Worm (Caenorhabditis elegans) whole organism, young adult: ENCODE measurements around the gene gck-4.

ENCODE experiments used
- C17E4.6 ChIP-seq: fragments of 200-800 bp; sonication (Bioruptor generic); IDR thresholded peaks from 2 replicates; pipeline ENCODE4 v1.3.6; 2022; ENCODE audit warnings: missing genetic modification reagents, missing genetic modification characterization, missing compliant biosample characterization
- F10E7.11 ChIP-seq: sonication (generic microtip); optimal IDR thresholded peaks from 2 replicates; lab custom pipeline; 2017; ENCODE audit warnings: mild to moderate bottlenecking, missing genetic modification characterization, moderate library complexity, missing compliant biosample characterization
- F23B12.7 ChIP-seq: sonication (generic microtip); optimal IDR thresholded peaks from 2 replicates; lab custom pipeline; 2017; ENCODE audit warnings: missing genetic modification characterization, mild to moderate bottlenecking, missing compliant biosample characterization, antibody characterized with exemption, moderate library complexity; ENCODE audit not compliant: insufficient read depth
- F49E8.2 ChIP-seq: sonication (generic microtip); optimal IDR thresholded peaks from 3 replicates; lab custom pipeline; 2017; ENCODE audit warnings: missing genetic modification characterization, mild to moderate bottlenecking, missing compliant biosample characterization, antibody characterized with exemption, moderate library complexity; ENCODE audit not compliant: insufficient read depth
- F52B5.7 ChIP-seq: sonication (generic microtip); optimal IDR thresholded peaks from 2 replicates; lab custom pipeline; 2016; ENCODE audit warnings: mild to moderate bottlenecking, missing genetic modification characterization, missing compliant biosample characterization
- F55B11.4 ChIP-seq: sonication (generic microtip); optimal IDR thresholded peaks from 2 replicates; lab custom pipeline; 2016; ENCODE audit warnings: missing compliant biosample characterization, missing genetic modification characterization, borderline replicate concordance; ENCODE audit not compliant: insufficient read depth
- F57A8.1 ChIP-seq: fragments of 200-800 bp; sonication (Bioruptor generic); optimal IDR thresholded peaks from 2 replicates; lab custom pipeline; 2018; ENCODE audit warnings: mild to moderate bottlenecking, missing genetic modification characterization, moderate library complexity, missing compliant biosample characterization
- F57C9.4 ChIP-seq: sonication (generic microtip); optimal IDR thresholded peaks from 2 replicates; lab custom pipeline; 2017; ENCODE audit warnings: mild to moderate bottlenecking, missing genetic modification characterization, missing compliant biosample characterization
- K11D2.4 ChIP-seq: fragments of 200-800 bp; sonication (Bioruptor generic); IDR thresholded peaks from 2 replicates; pipeline ENCODE4 v1.3.6; 2022; ENCODE audit warnings: missing genetic modification reagents, missing genetic modification characterization, missing compliant biosample characterization
- Y56A3A.18 ChIP-seq: fragments of 200-800 bp; sonication (Bioruptor generic); IDR thresholded peaks from 2 replicates; pipeline ENCODE4 v1.3.6; 2022; ENCODE audit warnings: missing genetic modification reagents, missing genetic modification characterization, missing compliant biosample characterization
- Y67H2A.10 ChIP-seq: fragments of 200-800 bp; sonication (Bioruptor generic); conservative IDR thresholded peaks from 2 replicates; pipeline ENCODE4 v1.3.6; 2022; ENCODE audit warnings: missing genetic modification reagents, missing genetic modification characterization, missing compliant biosample characterization
- aptf-2 ChIP-seq: fragments of 200-800 bp; sonication (Bioruptor generic); conservative IDR thresholded peaks from 2 replicates; pipeline ENCODE4 v1.3.6; 2022; ENCODE audit warnings: missing genetic modification reagents, missing genetic modification characterization, missing compliant biosample characterization
- atf-7 ChIP-seq: sonication (generic microtip); optimal IDR thresholded peaks from 2 replicates; lab custom pipeline; 2017; ENCODE audit warnings: mild to moderate bottlenecking, missing genetic modification characterization, missing compliant biosample characterization
- athp-1 ChIP-seq: sonication (generic microtip); optimal IDR thresholded peaks from 2 replicates; lab custom pipeline; 2017; ENCODE audit warnings: mild to moderate bottlenecking, missing genetic modification characterization, missing compliant biosample characterization
- attf-3 ChIP-seq: fragments of 200-800 bp; sonication (Bioruptor generic); conservative IDR thresholded peaks from 2 replicates; pipeline ENCODE4 v1.3.6; 2022; ENCODE audit warnings: missing genetic modification reagents, missing genetic modification characterization, missing compliant biosample characterization
- ceh-100 ChIP-seq: fragments of 200-800 bp; sonication (Bioruptor generic); IDR thresholded peaks from 2 replicates; pipeline ENCODE4 v1.3.6; 2022; ENCODE audit warnings: missing genetic modification reagents, missing genetic modification characterization, missing compliant biosample characterization
- ceh-58 ChIP-seq: fragments of 200-800 bp; sonication (Bioruptor generic); IDR thresholded peaks from 2 replicates; pipeline ENCODE4 v1.3.6; 2022; ENCODE audit warnings: missing genetic modification characterization, missing compliant biosample characterization
- chd-7 ChIP-seq: sonication (generic microtip); optimal IDR thresholded peaks from 2 replicates; lab custom pipeline; 2016; ENCODE audit warnings: mild to moderate bottlenecking, missing genetic modification characterization, moderate library complexity, missing compliant biosample characterization
- egl-44 ChIP-seq: fragments of 200-800 bp; sonication (Bioruptor generic); IDR thresholded peaks from 2 replicates; pipeline ENCODE4 v1.3.6; 2022; ENCODE audit warnings: missing genetic modification reagents, missing genetic modification characterization, missing compliant biosample characterization
- gei-17 ChIP-seq: fragments of 200-800 bp; sonication (Bioruptor generic); optimal IDR thresholded peaks from 2 replicates; lab custom pipeline; 2018; ENCODE audit warnings: mild to moderate bottlenecking, missing genetic modification characterization, missing compliant biosample characterization
- him-1 ChIP-seq: sonication (generic microtip); optimal IDR thresholded peaks from 2 replicates; lab custom pipeline; 2016; ENCODE audit warnings: missing genotype, missing genetic modification reagents, missing genetic modification characterization, missing compliant biosample characterization
- hmg-1.2 ChIP-seq: fragments of 200-800 bp; sonication (Bioruptor generic); IDR thresholded peaks from 2 replicates; pipeline ENCODE4 v1.3.6; 2022; ENCODE audit warnings: missing genetic modification reagents, missing genetic modification characterization, missing compliant biosample characterization
- hrde-1 ChIP-seq: sonication (generic microtip); optimal IDR thresholded peaks from 2 replicates; lab custom pipeline; 2016; ENCODE audit warnings: missing genetic modification characterization, mild to moderate bottlenecking, missing compliant biosample characterization, moderate library complexity, missing genotype, missing genetic modification reagents, borderline replicate concordance
- let-526 ChIP-seq: fragments of 200-800 bp; sonication (Bioruptor generic); IDR thresholded peaks from 2 replicates; pipeline ENCODE4 v1.3.6; 2022; ENCODE audit warnings: missing genetic modification reagents, missing genetic modification characterization, missing compliant biosample characterization
- lin-40 ChIP-seq: sonication (generic microtip); optimal IDR thresholded peaks from 2 replicates; lab custom pipeline; 2016; ENCODE audit warnings: missing genetic modification characterization, mild to moderate bottlenecking, missing compliant biosample characterization, missing genotype, missing genetic modification reagents
- lsl-1 ChIP-seq: fragments of 200-800 bp; sonication (Bioruptor generic); optimal IDR thresholded peaks from 2 replicates; lab custom pipeline; 2018; ENCODE audit warnings: mild to moderate bottlenecking, missing genetic modification characterization, moderate library complexity, missing compliant biosample characterization
- madf-10 ChIP-seq: sonication (generic microtip); optimal IDR thresholded peaks from 2 replicates; lab custom pipeline; 2016; ENCODE audit warnings: mild to moderate bottlenecking, missing genetic modification characterization, missing compliant biosample characterization
- madf-6 ChIP-seq: fragments of 200-800 bp; sonication (Bioruptor generic); IDR thresholded peaks from 2 replicates; pipeline ENCODE4 v1.3.6; 2022; ENCODE audit warnings: missing genetic modification reagents, missing genetic modification characterization, missing compliant biosample characterization
- madf-8 ChIP-seq: fragments of 200-800 bp; sonication (Bioruptor generic); conservative IDR thresholded peaks from 2 replicates; pipeline ENCODE4 v1.3.6; 2022; ENCODE audit warnings: missing genetic modification reagents, missing genetic modification characterization, missing compliant biosample characterization
- mes-4 ChIP-seq: sonication (generic microtip); optimal IDR thresholded peaks from 2 replicates; lab custom pipeline; 2016; ENCODE audit warnings: missing genotype, missing genetic modification characterization, missing compliant biosample characterization
- nfya-1 ChIP-seq: sonication (generic microtip); optimal IDR thresholded peaks from 2 replicates; lab custom pipeline; 2017; ENCODE audit warnings: antibody characterized with exemption, missing compliant biosample characterization, missing genetic modification characterization, borderline replicate concordance; ENCODE audit not compliant: insufficient read depth
- nfyb-1 ChIP-seq: fragments of 200-800 bp; sonication (Bioruptor generic); IDR thresholded peaks from 2 replicates; pipeline ENCODE4 v1.3.6; 2022; ENCODE audit warnings: missing genetic modification reagents, missing genetic modification characterization, missing compliant biosample characterization
- nhr-179 ChIP-seq: sonication (generic microtip); optimal IDR thresholded peaks from 2 replicates; lab custom pipeline; 2016; ENCODE audit warnings: mild to moderate bottlenecking, missing genetic modification characterization, missing compliant biosample characterization
- nhr-27 ChIP-seq: fragments of 200-800 bp; sonication (Bioruptor generic); optimal IDR thresholded peaks from 2 replicates; lab custom pipeline; 2018; ENCODE audit warnings: mild to moderate bottlenecking, missing genetic modification characterization, moderate library complexity, missing compliant biosample characterization
- nhr-90 ChIP-seq: sonication (generic microtip); optimal IDR thresholded peaks from 2 replicates; lab custom pipeline; 2016; ENCODE audit warnings: missing genotype, mild to moderate bottlenecking, missing genetic modification characterization, missing compliant biosample characterization
- pbrm-1 ChIP-seq: fragments of 200-800 bp; sonication (Bioruptor generic); IDR thresholded peaks from 2 replicates; pipeline ENCODE4 v1.3.6; 2022; ENCODE audit warnings: missing genetic modification reagents, missing genetic modification characterization, missing compliant biosample characterization
- rpc-1 ChIP-seq, 2 experiments: fragments of 150-350 bp in 1 of 2; sonication (generic microtip) in 1 of 2; optimal IDR thresholded peaks; 2 replicates each; lab custom pipeline; 2014 to 2018; ENCODE audit warnings: missing biosample characterization in 1 of 2, missing genetic modification characterization in 1 of 2, missing genetic modification reagents in 1 of 2, missing genotype in 1 of 2
- snpc-1.1 ChIP-seq: sonication (generic microtip); optimal IDR thresholded peaks from 2 replicates; lab custom pipeline; 2017; ENCODE audit warnings: missing genetic modification characterization, mild to moderate bottlenecking, missing compliant biosample characterization, antibody characterized with exemption, moderate library complexity, missing genotype, missing genetic modification reagents; ENCODE audit not compliant: insufficient read depth
- snpc-1.3 ChIP-seq: sonication (generic microtip); optimal IDR thresholded peaks from 2 replicates; lab custom pipeline; 2017; ENCODE audit warnings: missing genetic modification characterization, mild to moderate bottlenecking, missing compliant biosample characterization, antibody characterized with exemption, moderate library complexity, missing genotype, missing genetic modification reagents; ENCODE audit not compliant: insufficient read depth
- snpc-3.4 ChIP-seq: sonication (generic microtip); optimal IDR thresholded peaks from 2 replicates; lab custom pipeline; 2017; ENCODE audit warnings: missing genetic modification characterization, mild to moderate bottlenecking, missing compliant biosample characterization, antibody characterized with exemption, moderate library complexity, missing genotype, missing genetic modification reagents
- snpc-4 ChIP-seq, 5 experiments: fragments of 150-350 bp in 1 of 5; sonication (generic microtip) in 4 of 5; optimal IDR thresholded peaks; 2 replicates each; lab custom pipeline; 2014 to 2018; ENCODE audit warnings: missing genetic modification characterization in 5 of 5, missing biosample characterization in 3 of 5, antibody characterized with exemption in 2 of 5, mild to moderate bottlenecking in 2 of 5, missing compliant biosample characterization in 2 of 5, missing genotype in 2 of 5, moderate library complexity in 2 of 5, missing genetic modification reagents in 1 of 5
- sptf-2 ChIP-seq: fragments of 200-800 bp; sonication (Bioruptor generic); optimal IDR thresholded peaks from 2 replicates; lab custom pipeline; 2018; ENCODE audit warnings: mild to moderate bottlenecking, missing genetic modification characterization, missing compliant biosample characterization
- tlf-1 ChIP-seq: fragments of 200-800 bp; sonication (Bioruptor generic); optimal IDR thresholded peaks from 2 replicates; lab custom pipeline; 2018; ENCODE audit warnings: mild to moderate bottlenecking, missing genetic modification characterization, missing compliant biosample characterization
- ztf-28 ChIP-seq: fragments of 200-800 bp; sonication (Bioruptor generic); IDR thresholded peaks from 2 replicates; pipeline ENCODE4 v1.3.6; 2022; ENCODE audit warnings: missing genetic modification reagents, missing genetic modification characterization, missing compliant biosample characterization
- ztf-3 ChIP-seq: fragments of 200-800 bp; sonication (Bioruptor generic); optimal IDR thresholded peaks from 2 replicates; lab custom pipeline; 2018; ENCODE audit warnings: mild to moderate bottlenecking, missing genetic modification characterization, missing compliant biosample characterization
- ztf-6 ChIP-seq: fragments of 200-800 bp; sonication (Bioruptor generic); IDR thresholded peaks from 2 replicates; pipeline ENCODE4 v1.3.6; 2022; ENCODE audit warnings: missing genetic modification reagents, missing genetic modification characterization, missing compliant biosample characterization

gck-4 gene

ce11 chrX:13653573-13653972 lies 23.4 kb upstream of the gck-4 start (continued):
- no peak for TF ChIP-seq C17E4.6 (GFP tag; lab: Robert Waterston, UW)
- TF ChIP-seq ceh-100 (GFP tag; lab: Robert Waterston, UW), result no peak
- peak; percentile 64 for TF ChIP-seq hmg-1.2 (GFP tag; lab: Robert Waterston, UW)
- no peak for TF ChIP-seq F57A8.1 (GFP tag; lab: Kevin White, UChicago)
- no peak for TF ChIP-seq Y56A3A.18 (GFP tag; lab: Robert Waterston, UW)
- peak; percentile 14 for TF ChIP-seq F10E7.11
- TF ChIP-seq mes-4 (tag; lab: Kevin White, UChicago), result peak; percentile 11
- TF ChIP-seq snpc-4 (GFP tag; optimal IDR thresholded peaks at IDR 0.05; lab: Kevin White, UChicago), result peak; percentile 64
- peak in 3 of 4 experiments; percentile 16 to 74 (median 68) for TF ChIP-seq snpc-4 (tag; optimal IDR thresholded peaks at IDR 0.05; lab: Kevin White, UChicago)
- TF ChIP-seq nhr-90 (tag; lab: Kevin White, UChicago), result peak; percentile 85
- TF ChIP-seq F52B5.7 (tag; lab: Kevin White, UChicago), result peak; percentile 41
- TF ChIP-seq gei-17 (GFP tag; lab: Kevin White, UChicago), result no peak
- no peak for TF ChIP-seq nhr-27 (tag; lab: Kevin White, UChicago)
- no peak for TF ChIP-seq ztf-28 (GFP tag; lab: Robert Waterston, UW)
- peak; percentile 20 for TF ChIP-seq madf-10 (tag; lab: Kevin White, UChicago)
- TF ChIP-seq ztf-3, result no peak
- peak; percentile 58 for TF ChIP-seq hrde-1 (tag; lab: Kevin White, UChicago)
- no peak for TF ChIP-seq athp-1 (tag; lab: Kevin White, UChicago)
- peak; percentile 59 for TF ChIP-seq chd-7 (tag; lab: Kevin White, UChicago)
- no peak for TF ChIP-seq F55B11.4 (tag; lab: Kevin White, UChicago)
- no peak for TF ChIP-seq madf-8 (GFP tag; lab: Robert Waterston, UW)
- TF ChIP-seq F23B12.7 (tag; lab: Kevin White, UChicago), result no peak
- TF ChIP-seq attf-3 (GFP tag; lab: Robert Waterston, UW), result no peak
- TF ChIP-seq Y67H2A.10 (GFP tag; lab: Robert Waterston, UW), result no peak
- peak; percentile 42; the same call in 1 of the 2 replicates for TF ChIP-seq madf-6
- no peak for TF ChIP-seq egl-44 (GFP tag; lab: Robert Waterston, UW)
- no peak for TF ChIP-seq let-526 (GFP tag; lab: Robert Waterston, UW)
- peak; percentile 10 for TF ChIP-seq F49E8.2 (tag; lab: Kevin White, UChicago)
- no peak for TF ChIP-seq aptf-2 (GFP tag; lab: Robert Waterston, UW)
- TF ChIP-seq snpc-1.3, result peak; percentile 51
- peak; percentile 94 for TF ChIP-seq rpc-1 (optimal IDR thresholded peaks at IDR 0.05; lab: Kevin White, UChicago)
- peak; percentile 96 for TF ChIP-seq rpc-1 (tag; optimal IDR thresholded peaks at IDR 0.05; lab: Kevin White, UChicago)
- peak; percentile 83 for TF ChIP-seq him-1 (tag; lab: Kevin White, UChicago)
- peak; percentile 30 for TF ChIP-seq nhr-179 (tag; lab: Kevin White, UChicago)
- TF ChIP-seq nfyb-1 (GFP tag; lab: Robert Waterston, UW), result peak; percentile 53; the same call in 1 of the 2 replicates
- peak; percentile 42 for TF ChIP-seq snpc-3.4 (tag; lab: Kevin White, UChicago)
- TF ChIP-seq sptf-2 (GFP tag; lab: Kevin White, UChicago), result peak; percentile 68
- peak; percentile 60 for TF ChIP-seq snpc-1.1 (tag; lab: Kevin White, UChicago)
- no peak for TF ChIP-seq tlf-1 (GFP tag; lab: Kevin White, UChicago)
- peak; percentile 41 for TF ChIP-seq lin-40
- no peak for TF ChIP-seq K11D2.4 (GFP tag; lab: Robert Waterston, UW)
- no peak for TF ChIP-seq F57C9.4 (tag; lab: Kevin White, UChicago)
- TF ChIP-seq pbrm-1 (GFP tag; lab: Robert Waterston, UW), result peak; percentile 92
- peak; percentile 21 for TF ChIP-seq atf-7 (tag; lab: Kevin White, UChicago)
- TF ChIP-seq ztf-6, result 0 out of 2 replicates have a peak, but pooled peaks have one; percentile 12
- no peak for TF ChIP-seq lsl-1 (GFP tag; lab: Kevin White, UChicago)
- TF ChIP-seq ceh-58 (GFP tag; lab: Robert Waterston, UW), result 0 out of 2 replicates have a peak, but pooled peaks have one; percentile 44
- no peak for TF ChIP-seq nfya-1 (tag; lab: Kevin White, UChicago)
